Worm (Caenorhabditis elegans) whole organism, young adult: Measurements from ENCODE around the gene sri-53.

Experiments used
- F57A8.1 ChIP-seq: fragments of 200-800 bp; sonication (Bioruptor generic); optimal IDR thresholded peaks from 2 replicates; lab custom pipeline; 2018; ENCODE audit warnings: mild to moderate bottlenecking, missing genetic modification characterization, moderate library complexity, missing compliant biosample characterization
- F57C9.4 ChIP-seq: sonication (generic microtip); optimal IDR thresholded peaks from 2 replicates; lab custom pipeline; 2017; ENCODE audit warnings: mild to moderate bottlenecking, missing genetic modification characterization, missing compliant biosample characterization
- T26A5.8 ChIP-seq: sonication (generic microtip); optimal IDR thresholded peaks from 2 replicates; lab custom pipeline; 2016; ENCODE audit warnings: missing genetic modification characterization, missing compliant biosample characterization
- ama-1 ChIP-seq, 3 experiments: fragments of 150-350 bp in 1 of 3; sonication (generic microtip) in 2 of 3; optimal IDR thresholded peaks; 2 replicates each; lab custom pipeline; 2014 to 2018; ENCODE audit warnings: missing biosample characterization in 2 of 3, missing genetic modification characterization in 2 of 3, missing genetic modification reagents in 2 of 3
- atf-7 ChIP-seq: sonication (generic microtip); optimal IDR thresholded peaks from 2 replicates; lab custom pipeline; 2017; ENCODE audit warnings: mild to moderate bottlenecking, missing genetic modification characterization, missing compliant biosample characterization
- attf-3 ChIP-seq: fragments of 200-800 bp; sonication (Bioruptor generic); conservative IDR thresholded peaks from 2 replicates; pipeline ENCODE4 v1.3.6; 2022; ENCODE audit warnings: missing genetic modification reagents, missing genetic modification characterization, missing compliant biosample characterization
- cebp-1 ChIP-seq, 2 experiments: fragments of 200-800 bp in 1 of 2; sonication (Bioruptor generic) in 1 of 2; sonication (generic microtip) in 1 of 2; IDR thresholded peaks in 1 of 2; optimal IDR thresholded peaks in 1 of 2; 2 replicates each; pipeline versions ENCODE4 v1.3.6 to Lab custom; 2017 to 2022; ENCODE audit warnings: missing compliant biosample characterization in 2 of 2, missing genetic modification characterization in 2 of 2, mild to moderate bottlenecking in 1 of 2, missing genetic modification reagents in 1 of 2, moderate library complexity in 1 of 2
- dpff-1 ChIP-seq: sonication (generic microtip); optimal IDR thresholded peaks from 2 replicates; lab custom pipeline; 2017; ENCODE audit warnings: mild to moderate bottlenecking, missing genetic modification characterization, missing compliant biosample characterization
- egrh-3 ChIP-seq: fragments of 200-800 bp; sonication (Bioruptor generic); IDR thresholded peaks from 2 replicates; pipeline ENCODE4 v1.3.6; 2022; ENCODE audit warnings: missing genetic modification reagents, missing genetic modification characterization, missing compliant biosample characterization
- lin-54 ChIP-seq: fragments of 200-800 bp; sonication (Bioruptor generic); optimal IDR thresholded peaks from 2 replicates; lab custom pipeline; 2018; ENCODE audit warnings: mild to moderate bottlenecking, missing genetic modification characterization, missing compliant biosample characterization
- unc-130 ChIP-seq: sonication (generic microtip); optimal IDR thresholded peaks from 2 replicates; lab custom pipeline; 2016; ENCODE audit warnings: missing genetic modification reagents, missing genetic modification characterization, missing compliant biosample characterization

DNA sequence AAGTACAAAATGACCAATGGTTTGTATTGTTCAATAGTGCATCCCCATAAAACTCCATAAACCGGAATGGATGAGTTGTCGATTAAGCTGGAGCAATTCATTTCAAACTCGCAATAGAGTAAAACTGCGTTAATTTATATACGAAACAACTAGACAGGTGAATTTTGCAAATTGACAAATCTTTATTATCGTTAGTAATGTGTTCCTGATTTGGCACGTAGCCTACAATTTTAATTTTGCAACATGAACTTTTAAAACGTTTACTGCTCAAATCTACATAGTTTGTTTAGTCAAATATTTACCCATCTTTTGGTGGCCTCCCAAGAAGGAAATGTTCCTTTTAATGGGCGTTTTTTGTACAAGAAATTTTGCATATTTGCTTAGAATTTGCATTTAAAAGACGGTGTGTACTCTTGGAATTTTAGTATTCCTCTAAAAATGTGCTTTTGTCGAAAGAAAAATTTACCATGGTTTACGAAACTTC is 34.7 kb upstream of the sri-53 start, which contains the start of the genes srz-67 and C17F4.11:
- TF ChIP-seq lin-54 (GFP tag; lab: Kevin White, UChicago) = no peak
- no peak for TF ChIP-seq dpff-1 (tag; lab: Kevin White, UChicago)
- no peak for TF ChIP-seq F57C9.4
- no peak for TF ChIP-seq ama-1 (optimal IDR thresholded peaks at IDR 0.05; lab: Kevin White, UChicago)
- no peak for TF ChIP-seq ama-1 (GFP tag; optimal IDR thresholded peaks at IDR 0.05; lab: Kevin White, UChicago)
- TF ChIP-seq T26A5.8 (tag; lab: Kevin White, UChicago) = no peak
- no peak for TF ChIP-seq atf-7 (tag; lab: Kevin White, UChicago)
- no peak for TF ChIP-seq cebp-1 (GFP tag; IDR thresholded peaks at IDR 0.05; lab: Robert Waterston, UW)
- no peak for TF ChIP-seq cebp-1 (tag; optimal IDR thresholded peaks at IDR 0.05; lab: Kevin White, UChicago)
- TF ChIP-seq unc-130 (GFP tag; lab: Kevin White, UChicago) = no peak
- TF ChIP-seq egrh-3 (GFP tag; lab: Robert Waterston, UW) = no peak
- TF ChIP-seq attf-3 (GFP tag; lab: Robert Waterston, UW) = no peak
- no peak for TF ChIP-seq F57A8.1
